Fruit fly (Drosophila melanogaster): ENCODE data around the gene CG5577.

The CG5577 gene

dm6 chr3L:17804511-17804910 lies 36.7 kb downstream of the CG5577 start, which contains the start of gene ais (continued):
- TF ChIP-seq CG1832 (GFP tag; optimal IDR thresholded peaks at IDR 0.05): no peak
- TF ChIP-seq CG13287 (GFP tag; IDR thresholded peaks at IDR 0.05; ENCODE audit: partially characterized antibody): no peak
- no peak for TF ChIP-seq CG6689 (GFP tag; IDR thresholded peaks at IDR 0.05)
- TF ChIP-seq gem (tag; optimal IDR thresholded peaks at IDR 0.05): no peak
- TF ChIP-seq CG6683 (GFP tag; optimal IDR thresholded peaks at IDR 0.05): no peak
- no peak for TF ChIP-seq CG1529 (GFP tag; optimal IDR thresholded peaks at IDR 0.05)
- no peak for TF ChIP-seq Trl (optimal IDR thresholded peaks at IDR 0.05)
- TF ChIP-seq Trl (GFP tag; optimal IDR thresholded peaks at IDR 0.05): no peak
- TF ChIP-seq zfh2 (GFP tag; optimal IDR thresholded peaks at IDR 0.05): peak; percentile 11
- peak; percentile 26 for TF ChIP-seq CG13624 (GFP tag; optimal IDR thresholded peaks at IDR 0.05)
- no peak for TF ChIP-seq jigr1 (GFP tag; IDR thresholded peaks at IDR 0.05)
- TF ChIP-seq hth (optimal IDR thresholded peaks at IDR 0.05): no peak
- TF ChIP-seq corto (GFP tag; optimal IDR thresholded peaks at IDR 0.05): no peak
- no peak for TF ChIP-seq CG42726 (GFP tag; IDR thresholded peaks at IDR 0.05; ENCODE audit: partially characterized antibody)
- peak; percentile 20 for TF ChIP-seq CG12659 (GFP tag; optimal IDR thresholded peaks at IDR 0.05)
- no peak for TF ChIP-seq Dref (GFP tag; IDR thresholded peaks at IDR 0.05)
- no peak for TF ChIP-seq CG4404 (GFP tag; IDR thresholded peaks at IDR 0.05)
- TF ChIP-seq gcm2 (GFP tag; optimal IDR thresholded peaks at IDR 0.05): no peak
- TF ChIP-seq CG14050 (GFP tag; IDR thresholded peaks at IDR 0.05): no peak
- TF ChIP-seq Lim3 (GFP tag; IDR thresholded peaks at IDR 0.05): no peak
- peak; percentile 45 for TF ChIP-seq sug (tag; optimal IDR thresholded peaks at IDR 0.05)
- TF ChIP-seq CG7839 (tag; optimal IDR thresholded peaks at IDR 0.05): peak; percentile 14
- peak; percentile 32 for TF ChIP-seq CG13424 (tag; optimal IDR thresholded peaks at IDR 0.05)
- no peak for TF ChIP-seq slou (GFP tag; optimal IDR thresholded peaks at IDR 0.05)
- no peak for TF ChIP-seq NC2α (GFP tag; optimal IDR thresholded peaks at IDR 0.05)
- no peak for TF ChIP-seq sim (GFP tag; IDR thresholded peaks at IDR 0.05)
- no peak for TF ChIP-seq CG10147 (GFP tag; optimal IDR thresholded peaks at IDR 0.05)
- TF ChIP-seq chinmo (GFP tag; IDR thresholded peaks at IDR 0.05; ENCODE audit: partially characterized antibody): 0 out of 4 replicates have a peak, but pooled peaks have one; percentile 30
- peak; percentile 38; the same call in 1 of the 3 replicates for TF ChIP-seq ci (GFP tag; IDR thresholded peaks at IDR 0.05)
- no peak for TF ChIP-seq Sry-δ (GFP tag; optimal IDR thresholded peaks at IDR 0.05)
- no peak for TF ChIP-seq CG8290 (GFP tag; optimal IDR thresholded peaks at IDR 0.05)
- TF ChIP-seq CG8290 (tag; optimal IDR thresholded peaks at IDR 0.05): peak in 1 of 2 experiments; percentile 56
- TF ChIP-seq odd (GFP tag; optimal IDR thresholded peaks at IDR 0.05): no peak
- no peak for TF ChIP-seq Dad (GFP tag; optimal IDR thresholded peaks at IDR 0.05)
- no peak for TF ChIP-seq CG10543 (GFP tag; optimal IDR thresholded peaks at IDR 0.05)
- no peak for TF ChIP-seq Hmx (GFP tag; optimal IDR thresholded peaks at IDR 0.05)
- TF ChIP-seq CG4424 (GFP tag; optimal IDR thresholded peaks at IDR 0.05): no peak
- TF ChIP-seq BEAF-32 (GFP tag; optimal IDR thresholded peaks at IDR 0.05): peak; percentile 34
- TF ChIP-seq Kr (GFP tag; optimal IDR thresholded peaks at IDR 0.05): no peak
- TF ChIP-seq CG2199 (GFP tag; IDR thresholded peaks at IDR 0.05): no peak
- peak; percentile 81 for TF ChIP-seq cwo (GFP tag; optimal IDR thresholded peaks at IDR 0.05)
- peak; percentile 24; the same call in 1 of the 2 replicates for TF ChIP-seq CG14014 (GFP tag; IDR thresholded peaks at IDR 0.05)
- TF ChIP-seq tin (GFP tag; optimal IDR thresholded peaks at IDR 0.05): no peak
- TF ChIP-seq CG16863 (GFP tag; optimal IDR thresholded peaks at IDR 0.05): no peak
- TF ChIP-seq stc (GFP tag; IDR thresholded peaks at IDR 0.05): no peak
- no peak for TF ChIP-seq schlank (tag; optimal IDR thresholded peaks at IDR 0.05)
- TF ChIP-seq BtbVII (GFP tag; optimal IDR thresholded peaks at IDR 0.05): no peak
- TF ChIP-seq CG1603 (tag; optimal IDR thresholded peaks at IDR 0.05): peak; percentile 53
- TF ChIP-seq ftz-f1 (GFP tag; optimal IDR thresholded peaks at IDR 0.05): no peak
- TF ChIP-seq CG11398 (GFP tag; optimal IDR thresholded peaks at IDR 0.05): no peak
- no peak for TF ChIP-seq CG32767 (GFP tag; IDR thresholded peaks at IDR 0.05)
- TF ChIP-seq nmo (GFP tag; optimal IDR thresholded peaks at IDR 0.05): peak; percentile 9
- TF ChIP-seq Fer3 (tag; optimal IDR thresholded peaks at IDR 0.05): no peak

All from whole organism, embryonic.